Fruit fly (Drosophila melanogaster): Measurements from ENCODE around the gene RnrL.

The RnrL gene

dm6 chr2L:10277362-10277761 lies 50.4 kb downstream of the RnrL start:
- TF ChIP-seq zf30C (GFP tag; optimal IDR thresholded peaks at IDR 0.05): no peak
- peak; percentile 2 for TF ChIP-seq CG8290 (GFP tag; optimal IDR thresholded peaks at IDR 0.05)
- no peak for TF ChIP-seq CG8290 (tag; optimal IDR thresholded peaks at IDR 0.05)
- no peak for TF ChIP-seq sim (GFP tag; IDR thresholded peaks at IDR 0.05)
- TF ChIP-seq CG11093 (GFP tag; IDR thresholded peaks at IDR 0.05): no peak
- no peak for TF ChIP-seq Pdp1 (GFP tag; optimal IDR thresholded peaks at IDR 0.05)
- peak; percentile 37; the same call in 1 of the 2 replicates for TF ChIP-seq MBD-R2 (GFP tag; IDR thresholded peaks at IDR 0.05)
- no peak for TF ChIP-seq Mad (GFP tag; optimal IDR thresholded peaks at IDR 0.05)
- no peak for TF ChIP-seq grau (tag; optimal IDR thresholded peaks at IDR 0.05)
- TF ChIP-seq CG1603 (tag; optimal IDR thresholded peaks at IDR 0.05): peak; percentile 90
- no peak for TF ChIP-seq gcm (GFP tag; optimal IDR thresholded peaks at IDR 0.05)
- TF ChIP-seq ERR (GFP tag; optimal IDR thresholded peaks at IDR 0.05): no peak
- TF ChIP-seq CG12104 (GFP tag; optimal IDR thresholded peaks at IDR 0.05): no peak
- peak; percentile 92 for TF ChIP-seq CG6791 (GFP tag; IDR thresholded peaks at IDR 0.05; ENCODE audit: partially characterized antibody)
- TF ChIP-seq B-H2 (GFP tag; optimal IDR thresholded peaks at IDR 0.05): peak; percentile 9
- peak; percentile 90 for TF ChIP-seq CG16813 (GFP tag; IDR thresholded peaks at IDR 0.05; ENCODE audit: partially characterized antibody)
- peak; percentile 93 for TF ChIP-seq CG7357 (GFP tag; IDR thresholded peaks at IDR 0.05)
- peak; percentile 63 for TF ChIP-seq CG8924 (tag; optimal IDR thresholded peaks at IDR 0.05)
- TF ChIP-seq CG11456 (GFP tag; IDR thresholded peaks at IDR 0.05): no peak
- no peak for TF ChIP-seq Six4 (GFP tag; optimal IDR thresholded peaks at IDR 0.05)
- no peak for TF ChIP-seq gsb-n (tag; optimal IDR thresholded peaks at IDR 0.05)
- TF ChIP-seq CG3163 (GFP tag; optimal IDR thresholded peaks at IDR 0.05): no peak
- TF ChIP-seq cas (GFP tag; IDR thresholded peaks at IDR 0.05): no peak
- no peak for TF ChIP-seq CG43689 (GFP tag; IDR thresholded peaks at IDR 0.05)
- peak; percentile 79 for TF ChIP-seq sna (GFP tag; IDR thresholded peaks at IDR 0.05; ENCODE audit: partially characterized antibody)
- peak; percentile 78 for TF ChIP-seq nerfin-2 (GFP tag; IDR thresholded peaks at IDR 0.05; ENCODE audit: partially characterized antibody)
- TF ChIP-seq B-H1 (GFP tag; IDR thresholded peaks at IDR 0.05): no peak
- TF ChIP-seq CG1602 (GFP tag; optimal IDR thresholded peaks at IDR 0.05): no peak
- no peak for TF ChIP-seq CG6654 (GFP tag; optimal IDR thresholded peaks at IDR 0.05)
- TF ChIP-seq CG6689 (GFP tag; IDR thresholded peaks at IDR 0.05): no peak
- TF ChIP-seq Eip74EF (GFP tag; optimal IDR thresholded peaks at IDR 0.05): no peak
- no peak for TF ChIP-seq rib (GFP tag; IDR thresholded peaks at IDR 0.05)
- TF ChIP-seq CG12659 (GFP tag; optimal IDR thresholded peaks at IDR 0.05): peak; percentile 70
- no peak for TF ChIP-seq tio (GFP tag; optimal IDR thresholded peaks at IDR 0.05)
- no peak for TF ChIP-seq CG13296 (GFP tag; optimal IDR thresholded peaks at IDR 0.05)
- no peak for TF ChIP-seq CG2875 (GFP tag; optimal IDR thresholded peaks at IDR 0.05)
- peak; percentile 43 for TF ChIP-seq CG4617 (GFP tag; optimal IDR thresholded peaks at IDR 0.05; ENCODE audit: borderline replicate concordance)
- TF ChIP-seq CG12769 (tag; optimal IDR thresholded peaks at IDR 0.05): no peak
- peak; percentile 88 for TF ChIP-seq vnd (GFP tag; IDR thresholded peaks at IDR 0.05; ENCODE audit: partially characterized antibody)
- no peak for TF ChIP-seq CTCF (GFP tag; optimal IDR thresholded peaks at IDR 0.05)
- no peak for TF ChIP-seq CG1792 (GFP tag; optimal IDR thresholded peaks at IDR 0.05)
- TF ChIP-seq Elba2 (GFP tag; optimal IDR thresholded peaks at IDR 0.05): no peak
- peak; percentile 97 for TF ChIP-seq CG42726 (GFP tag; IDR thresholded peaks at IDR 0.05; ENCODE audit: partially characterized antibody)
- TF ChIP-seq CG17361 (GFP tag; IDR thresholded peaks at IDR 0.05): no peak
- TF ChIP-seq sens-2 (GFP tag; IDR thresholded peaks at IDR 0.05): no peak
- no peak for TF ChIP-seq org-1 (GFP tag; optimal IDR thresholded peaks at IDR 0.05)
- TF ChIP-seq corto (GFP tag; optimal IDR thresholded peaks at IDR 0.05): no peak
- no peak for TF ChIP-seq Side (GFP tag; optimal IDR thresholded peaks at IDR 0.05)
- no peak for TF ChIP-seq CG2199 (GFP tag; IDR thresholded peaks at IDR 0.05)
- TF ChIP-seq pros (GFP tag; optimal IDR thresholded peaks at IDR 0.05): no peak
- TF ChIP-seq zen2 (GFP tag; IDR thresholded peaks at IDR 0.05; ENCODE audit: partially characterized antibody): no peak; the same call in 2 of the 3 replicates
- TF ChIP-seq H15 (GFP tag; IDR thresholded peaks at IDR 0.05): no peak

Data from whole organism, embryonic.